Worm (Caenorhabditis elegans): Measurements from ENCODE around the gene C35C5.10.
A peak's percentile ranks its signal among the peaks of the same experiment; 100 is the strongest.

The C35C5.10 gene

ce11 chrX:11560076-11560475, 4.0 kb downstream of the C35C5.10 start:
- TF ChIP-seq unc-62 (GFP tag; optimal IDR thresholded peaks at IDR 0.05 in 1 of 2) (peak in 1 of 2 experiments; percentile 4), unc-62 (tag; optimal IDR thresholded peaks at IDR 0.05) (no peak), madf-9 (GFP tag; conservative IDR thresholded peaks at IDR 0.05) (no peak), pha-4 (GFP tag; IDR thresholded peaks at IDR 0.05) (no peak), pha-4 (tag; optimal IDR thresholded peaks at IDR 0.05) (no peak), nhr-77 (tag; optimal IDR thresholded peaks at IDR 0.05) (no peak), mxl-2 (GFP tag; conservative IDR thresholded peaks at IDR 0.05) (no peak), sdz-12 (GFP tag; optimal IDR thresholded peaks at IDR 0.05) (no peak), jun-1 (tag; optimal IDR thresholded peaks at IDR 0.05) (no peak), nhr-48 (tag; optimal IDR thresholded peaks at IDR 0.05) (no peak), hmg-1.1 (GFP tag; IDR thresholded peaks at IDR 0.05) (0 out of 2 replicates have a peak, but pooled peaks have one; percentile 29), unc-39 (tag; optimal IDR thresholded peaks at IDR 0.05) (no peak), aha-1 (tag) (peak; percentile 96), ctbp-1 (GFP tag; IDR thresholded peaks at IDR 0.05) (peak; percentile 45; the same call in 1 of the 2 replicates), daf-16 (GFP tag; optimal IDR thresholded peaks at IDR 0.05) (peak in 1 of 2 experiments; percentile 65), daf-16 (tag; optimal IDR thresholded peaks at IDR 0.05) (no peak), ceh-20 (GFP tag; IDR thresholded peaks at IDR 0.05) (peak; percentile 8; the same call in 1 of the 2 replicates), lin-15B (tag; optimal IDR thresholded peaks at IDR 0.05) (no peak), hlh-11 (tag; optimal IDR thresholded peaks at IDR 0.05) (peak; percentile 14), arid-1 (GFP tag; conservative IDR thresholded peaks at IDR 0.05) (no peak), dmd-6 (GFP tag; IDR thresholded peaks at IDR 0.05) (0 out of 2 replicates have a peak, but pooled peaks have one; percentile 2)

- TF ChIP-seq daf-16 (GFP tag; optimal IDR thresholded peaks at IDR 0.05) (no peak), daf-16 (tag; optimal IDR thresholded peaks at IDR 0.05) (no peak), nhr-76 (tag; optimal IDR thresholded peaks at IDR 0.05) (no peak), D1046.2 (GFP tag; IDR thresholded peaks at IDR 0.05) (no peak), madf-9 (GFP tag; conservative IDR thresholded peaks at IDR 0.05) (no peak), egl-43 (GFP tag; IDR thresholded peaks at IDR 0.05) (no peak), aly-2 (tag; optimal IDR thresholded peaks at IDR 0.05) (no peak), ztf-11 (tag; optimal IDR thresholded peaks at IDR 0.05) (no peak), arid-1 (GFP tag; conservative IDR thresholded peaks at IDR 0.05) (no peak)
Measured at ce11 chrX:11560615-11561014, 4.6 kb downstream of the C35C5.10 start, which contains the start of gene lev-8. lev-8 (plus strand) TSS chrX:11560915.

- TF ChIP-seq fkh-10 (GFP tag; optimal IDR thresholded peaks at IDR 0.05) (no peak), lir-3 (tag; optimal IDR thresholded peaks at IDR 0.05) (no peak), daf-12 (tag; optimal IDR thresholded peaks at IDR 0.05) (no peak), mxl-2 (GFP tag; conservative IDR thresholded peaks at IDR 0.05) (no peak), lin-13 (GFP tag; optimal IDR thresholded peaks at IDR 0.05) (no peak), R02D3.7 (tag; optimal IDR thresholded peaks at IDR 0.05) (no peak), tag-97 (GFP tag; IDR thresholded peaks at IDR 0.05) (no peak), nhr-11 (tag; optimal IDR thresholded peaks at IDR 0.05) (no peak), duxl-1 (tag; optimal IDR thresholded peaks at IDR 0.05; ENCODE audit: poor library complexity) (peak; percentile 16), nhr-6 (tag; optimal IDR thresholded peaks at IDR 0.05) (peak; percentile 23), T20F7.1 (GFP tag; optimal IDR thresholded peaks at IDR 0.05) (no peak), madf-5 (GFP tag; IDR thresholded peaks at IDR 0.05) (no peak), gei-8 (GFP tag; optimal IDR thresholded peaks at IDR 0.05) (no peak), dmd-9 (GFP tag; IDR thresholded peaks at IDR 0.05) (no peak), daf-8 (GFP tag; IDR thresholded peaks at IDR 0.05) (no peak), F26F4.8 (GFP tag; conservative IDR thresholded peaks at IDR 0.05) (no peak), nhr-28 (tag; optimal IDR thresholded peaks at IDR 0.05) (peak; percentile 71), ZK546.5 (tag; optimal IDR thresholded peaks at IDR 0.05) (no peak), lsy-2 (tag; optimal IDR thresholded peaks at IDR 0.05) (peak in 1 of 2 experiments; percentile 55), nhr-237 (tag; optimal IDR thresholded peaks at IDR 0.05) (no peak), attf-4 (tag; optimal IDR thresholded peaks at IDR 0.05) (no peak), snpc-4 (tag; optimal IDR thresholded peaks at IDR 0.05) (no peak), fos-1 (tag; optimal IDR thresholded peaks at IDR 0.05) (no peak), mdt-29 (GFP tag; IDR thresholded peaks at IDR 0.05) (no peak), ceh-32 (tag; optimal IDR thresholded peaks at IDR 0.05; ENCODE audit: poor library complexity) (no peak), lim-7 (GFP tag; IDR thresholded peaks at IDR 0.05) (no peak)
Measured at ce11 chrX:11563663-11564062, 7.6 kb downstream of the C35C5.10 start, which contains the start of gene trpp-9. trpp-9 (plus strand) TSS chrX:11563923.
